Fruit fly (Drosophila melanogaster): Measurements from ENCODE around the gene GluRIIA.

The GluRIIA gene

DNA sequence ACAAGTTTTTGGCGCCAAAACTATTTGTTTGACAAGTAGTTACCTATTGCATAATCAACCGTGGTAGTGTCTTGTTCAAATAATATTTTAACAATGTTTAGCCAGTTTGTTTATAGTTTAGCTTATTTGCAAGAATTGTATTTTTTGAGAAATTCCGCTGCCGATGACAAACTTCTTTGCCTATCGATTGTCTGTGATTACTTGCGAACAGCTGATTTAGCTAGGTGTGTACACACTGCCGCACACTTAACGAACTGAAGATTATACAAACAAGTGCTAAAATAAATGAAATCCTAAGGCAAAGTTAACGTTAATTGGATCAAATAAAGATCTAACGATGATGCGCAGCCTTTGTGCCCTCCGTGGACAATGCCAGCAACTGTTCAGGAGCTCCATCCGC is 28.1 kb upstream of the GluRIIA start, which contains the start of gene Cox11 (continued):
- TF ChIP-seq ham (GFP tag; IDR thresholded peaks at IDR 0.05) = no peak
- TF ChIP-seq sc (optimal IDR thresholded peaks at IDR 0.05) = no peak
- no peak for TF ChIP-seq sc (GFP tag; optimal IDR thresholded peaks at IDR 0.05)
- no peak for TF ChIP-seq Trl (optimal IDR thresholded peaks at IDR 0.05)
- no peak for TF ChIP-seq Trl (GFP tag; optimal IDR thresholded peaks at IDR 0.05)
- TF ChIP-seq gfzf (GFP tag; optimal IDR thresholded peaks at IDR 0.05) = no peak
- no peak for TF ChIP-seq CG17361 (GFP tag; IDR thresholded peaks at IDR 0.05)
- no peak for TF ChIP-seq chm (GFP tag; IDR thresholded peaks at IDR 0.05)
- TF ChIP-seq Scr (GFP tag; IDR thresholded peaks at IDR 0.05; ENCODE audit: partially characterized antibody) = peak; percentile 59
- peak; percentile 49; the same call in 2 of the 3 replicates for TF ChIP-seq zen2 (GFP tag; IDR thresholded peaks at IDR 0.05; ENCODE audit: partially characterized antibody)
- TF ChIP-seq Dad (GFP tag; optimal IDR thresholded peaks at IDR 0.05) = no peak
- TF ChIP-seq Dip3 (GFP tag; optimal IDR thresholded peaks at IDR 0.05) = no peak
- TF ChIP-seq CG6272 (GFP tag; IDR thresholded peaks at IDR 0.05) = no peak
- peak; percentile 79 for TF ChIP-seq Dref (GFP tag; IDR thresholded peaks at IDR 0.05)
- 0 out of 4 replicates have a peak, but pooled peaks have one; percentile 43 for TF ChIP-seq chinmo (GFP tag; IDR thresholded peaks at IDR 0.05; ENCODE audit: partially characterized antibody)
- peak; percentile 51 for TF ChIP-seq CG13287 (GFP tag; IDR thresholded peaks at IDR 0.05; ENCODE audit: partially characterized antibody)
- TF ChIP-seq Opbp (GFP tag; IDR thresholded peaks at IDR 0.05; ENCODE audit: partially characterized antibody) = peak; percentile 60; the same call in 2 of the 3 replicates
- TF ChIP-seq CG9437 (GFP tag; optimal IDR thresholded peaks at IDR 0.05) = no peak

dm6 chr2L:5527861-5528260 is 27.0 kb upstream of the GluRIIA start, which contains the start of gene CG31915:
Gene CG31915, plus strand, starts transcription at chr2L:5528123.
- TF ChIP-seq Antp (GFP tag; optimal IDR thresholded peaks at IDR 0.05) (no peak), CG4707 (GFP tag; optimal IDR thresholded peaks at IDR 0.05) (no peak), tna (GFP tag; IDR thresholded peaks at IDR 0.05; ENCODE audit: partially characterized antibody) (peak; percentile 85), Dref (GFP tag; IDR thresholded peaks at IDR 0.05) (peak; percentile 92), HmgZ (tag; optimal IDR thresholded peaks at IDR 0.05) (peak; percentile 36), pzg (GFP tag; optimal IDR thresholded peaks at IDR 0.05) (peak; percentile 37), CG15011 (GFP tag; optimal IDR thresholded peaks at IDR 0.05) (no peak), CG1647 (GFP tag; optimal IDR thresholded peaks at IDR 0.05) (no peak), Myb (GFP tag; optimal IDR thresholded peaks at IDR 0.05) (peak; percentile 64), MESR4 (GFP tag; optimal IDR thresholded peaks at IDR 0.05) (peak; percentile 54), CG7963 (GFP tag; IDR thresholded peaks at IDR 0.05; ENCODE audit: partially characterized antibody) (peak; percentile 83; the same call in 2 of the 3 replicates), stwl (tag; optimal IDR thresholded peaks at IDR 0.05) (peak; percentile 72), MBD-R2 (GFP tag; IDR thresholded peaks at IDR 0.05) (peak; percentile 82), CG6854 (GFP tag; optimal IDR thresholded peaks at IDR 0.05) (peak; percentile 77), CG16813 (GFP tag; IDR thresholded peaks at IDR 0.05; ENCODE audit: partially characterized antibody) (peak; percentile 69), Rfx (GFP tag; IDR thresholded peaks at IDR 0.05) (no peak), CG1792 (GFP tag; optimal IDR thresholded peaks at IDR 0.05) (no peak), CG12391 (tag; optimal IDR thresholded peaks at IDR 0.05) (no peak), sna (GFP tag; IDR thresholded peaks at IDR 0.05; ENCODE audit: partially characterized antibody) (0 out of 2 replicates have a peak, but pooled peaks have one; percentile 39), unc-4 (GFP tag; IDR thresholded peaks at IDR 0.05; ENCODE audit: partially characterized antibody) (peak; percentile 25; the same call in 1 of the 2 replicates), HLH4C (GFP tag; IDR thresholded peaks at IDR 0.05; ENCODE audit: partially characterized antibody) (peak; percentile 87), Bgb (GFP tag; IDR thresholded peaks at IDR 0.05; ENCODE audit: partially characterized antibody) (peak; percentile 83), maf-S (GFP tag; optimal IDR thresholded peaks at IDR 0.05) (no peak), Dp (GFP tag; optimal IDR thresholded peaks at IDR 0.05) (peak; percentile 87), mld (GFP tag; IDR thresholded peaks at IDR 0.05; ENCODE audit: partially characterized antibody) (peak; percentile 68; the same call in 1 of the 3 replicates), Sry-δ (GFP tag; optimal IDR thresholded peaks at IDR 0.05) (peak; percentile 29), Dll (GFP tag; IDR thresholded peaks at IDR 0.05; ENCODE audit: partially characterized antibody) (peak; percentile 47; the same call in 2 of the 4 replicates), inv (GFP tag; IDR thresholded peaks at IDR 0.05; ENCODE audit: partially characterized antibody) (peak; percentile 41), hb (GFP tag; IDR thresholded peaks at IDR 0.05; ENCODE audit: partially characterized antibody) (peak; percentile 85), CG14710 (tag; optimal IDR thresholded peaks at IDR 0.05) (peak; percentile 88), Opbp (GFP tag; IDR thresholded peaks at IDR 0.05; ENCODE audit: partially characterized antibody) (peak; percentile 75), BEAF-32 (GFP tag; optimal IDR thresholded peaks at IDR 0.05) (peak; percentile 8)
